Fruit fly (Drosophila melanogaster) whole organism, embryonic: ENCODE data around the gene Sytbeta.
A peak's percentile ranks its signal among the peaks of the same experiment; 100 is the strongest.

Experiments used
- CG10267 ChIP-seq: fragments of 200-800 bp; sonication (Bioruptor generic); optimal IDR thresholded peaks from 2 replicates; lab custom pipeline; 2018; ENCODE audit warnings: missing biosample characterization, mild to moderate bottlenecking, missing genetic modification characterization, moderate library complexity
- CG10654 ChIP-seq: fragments of 200-800 bp; sonication (Bioruptor generic); optimal IDR thresholded peaks from 2 replicates; lab custom pipeline; 2016; ENCODE audit warnings: missing biosample characterization, missing genetic modification characterization
- CG10979 ChIP-seq: fragments of 200-800 bp; sonication (Bioruptor generic); optimal IDR thresholded peaks from 2 replicates; lab custom pipeline; 2018; ENCODE audit warnings: missing biosample characterization, mild to moderate bottlenecking, missing genetic modification characterization, moderate library complexity
- CG11093 ChIP-seq: fragments of 200-800 bp; sonication (Bioruptor generic); IDR thresholded peaks from 3 replicates; pipeline ENCODE4 v1.3.6; 2022; ENCODE audit warnings: missing biosample characterization, missing genetic modification characterization
- CG11695 ChIP-seq: fragments of 200-800 bp; sonication (Bioruptor generic); IDR thresholded peaks from 3 replicates; pipeline ENCODE4 v1.3.6; 2022; ENCODE audit warnings: missing biosample characterization, missing genetic modification characterization
- CG11723 ChIP-seq: fragments of 200-800 bp; sonication (Bioruptor generic); optimal IDR thresholded peaks from 2 replicates; lab custom pipeline; 2017; ENCODE audit warnings: missing biosample characterization, mild to moderate bottlenecking, missing genetic modification characterization
- CG12104 ChIP-seq: fragments of 200-800 bp; sonication (Bioruptor generic); optimal IDR thresholded peaks from 3 replicates; lab custom pipeline; 2016; ENCODE audit warnings: missing biosample characterization, missing genetic modification characterization
- CG12155 ChIP-seq: fragments of 200-800 bp; sonication (Bioruptor generic); optimal IDR thresholded peaks from 3 replicates; lab custom pipeline; 2016; ENCODE audit warnings: missing biosample characterization, missing genetic modification characterization
- CG12391 ChIP-seq: fragments of 200-800 bp; sonication (Bioruptor generic); optimal IDR thresholded peaks from 3 replicates; lab custom pipeline; 2018; ENCODE audit warnings: missing biosample characterization, mild to moderate bottlenecking, missing genetic modification characterization, moderate library complexity
- CG14014 ChIP-seq: fragments of 200-800 bp; sonication (Bioruptor generic); IDR thresholded peaks from 2 replicates; pipeline ENCODE4 v1.3.6; 2022; ENCODE audit warnings: missing biosample characterization, missing genetic modification characterization
- CG15479 ChIP-seq: fragments of 200-800 bp; sonication (Bioruptor generic); optimal IDR thresholded peaks from 3 replicates; lab custom pipeline; 2019; ENCODE audit warnings: missing biosample characterization, mild to moderate bottlenecking, missing genetic modification characterization, moderate library complexity
- CG2199 ChIP-seq: fragments of 200-800 bp; sonication (Bioruptor generic); IDR thresholded peaks from 3 replicates; pipeline ENCODE4 v1.3.6; 2022; ENCODE audit warnings: missing biosample characterization, missing genetic modification characterization
- CG30020 ChIP-seq: fragments of 200-800 bp; optimal IDR thresholded peaks from 2 replicates; lab custom pipeline; 2019; ENCODE audit warnings: missing biosample characterization, mild to moderate bottlenecking, missing genetic modification characterization, moderate library complexity
- CG30431 ChIP-seq: fragments of 200-800 bp; sonication (Bioruptor generic); optimal IDR thresholded peaks from 2 replicates; lab custom pipeline; 2017; ENCODE audit warnings: missing biosample characterization, missing genetic modification characterization
- CG32772 ChIP-seq: fragments of 200-800 bp; sonication (Bioruptor generic); IDR thresholded peaks from 2 replicates; pipeline ENCODE4 v1.3.6; 2022; ENCODE audit warnings: missing biosample characterization, missing genetic modification characterization
- CG34224 ChIP-seq: fragments of 200-800 bp; sonication (Bioruptor generic); IDR thresholded peaks from 3 replicates; pipeline ENCODE4 v1.3.6; 2022; ENCODE audit warnings: missing biosample characterization, missing genetic modification characterization; ENCODE audit not compliant: partially characterized antibody
- CG7556 ChIP-seq: fragments of 200-800 bp; sonication (Bioruptor generic); optimal IDR thresholded peaks from 2 replicates; lab custom pipeline; 2017; ENCODE audit warnings: missing biosample characterization, mild to moderate bottlenecking, missing genetic modification characterization
- CTCF ChIP-seq: fragments of 200-800 bp; sonication (Bioruptor generic); optimal IDR thresholded peaks from 2 replicates; lab custom pipeline; 2017; ENCODE audit warnings: missing biosample characterization, mild to moderate bottlenecking, missing genetic modification characterization, moderate library complexity
- Dp ChIP-seq: fragments of 200-800 bp; sonication (Bioruptor generic); optimal IDR thresholded peaks from 2 replicates; lab custom pipeline; 2018; ENCODE audit warnings: missing biosample characterization, mild to moderate bottlenecking, missing genetic modification characterization, moderate library complexity
- E2f1 ChIP-seq: fragments of 200-800 bp; sonication (Bioruptor generic); IDR thresholded peaks from 2 replicates; pipeline ENCODE4 v1.3.6; 2022; ENCODE audit warnings: missing biosample characterization, missing genetic modification characterization
- Lhr ChIP-seq: fragments of 200-800 bp; sonication (Bioruptor generic); optimal IDR thresholded peaks from 3 replicates; lab custom pipeline; 2017; ENCODE audit warnings: mild to moderate bottlenecking, missing biosample characterization, missing genetic modification reagents, missing genetic modification characterization
- Max ChIP-seq: fragments of 200-800 bp; sonication (Bioruptor generic); optimal IDR thresholded peaks from 2 replicates; lab custom pipeline; 2016; ENCODE audit warnings: missing biosample characterization, mild to moderate bottlenecking, missing genetic modification characterization
- Med ChIP-seq: fragments of 200-800 bp; sonication (Bioruptor generic); peaks from one replicate; lab custom pipeline; 2016; ENCODE audit warnings: missing biosample characterization, missing genetic modification characterization, mild to moderate bottlenecking, inconsistent platforms, moderate library complexity
- Optix ChIP-seq: fragments of 200-800 bp; sonication (Bioruptor generic); IDR thresholded peaks from 3 replicates; pipeline ENCODE4 v1.3.6; 2022; ENCODE audit warnings: missing biosample characterization, missing genetic modification characterization
- Scr ChIP-seq: fragments of 200-800 bp; sonication (Bioruptor generic); IDR thresholded peaks from 2 replicates; pipeline ENCODE4 v1.3.6; 2022; ENCODE audit warnings: missing biosample characterization, missing genetic modification characterization; ENCODE audit not compliant: partially characterized antibody
- Side ChIP-seq: fragments of 200-800 bp; sonication (Bioruptor generic); optimal IDR thresholded peaks from 2 replicates; lab custom pipeline; 2016; ENCODE audit warnings: missing biosample characterization, missing genetic modification characterization
- Sox100B ChIP-seq: fragments of 200-800 bp; sonication (Bioruptor generic); optimal IDR thresholded peaks from 3 replicates; lab custom pipeline; 2018; ENCODE audit warnings: missing biosample characterization, mild to moderate bottlenecking, missing genetic modification characterization
- Stat92E ChIP-seq, 3 experiments: fragments of >200 bp in 2 of 3; fragments of 200-800 bp in 1 of 3; sonication (Bioruptor generic) in 1 of 3; optimal IDR thresholded peaks; 2 replicates each; lab custom pipeline; 2017 to 2019; ENCODE audit warnings: missing biosample characterization in 3 of 3, missing genetic modification characterization in 3 of 3, mild to moderate bottlenecking in 1 of 3, moderate library complexity in 1 of 3
- az2 ChIP-seq: fragments of 200-800 bp; sonication (Bioruptor generic); optimal IDR thresholded peaks from 3 replicates; lab custom pipeline; 2016; ENCODE audit warnings: missing biosample characterization, missing genetic modification characterization
- bigmax ChIP-seq: fragments of 200-800 bp; sonication (Bioruptor generic); optimal IDR thresholded peaks from 2 replicates; lab custom pipeline; 2018; ENCODE audit warnings: missing biosample characterization, mild to moderate bottlenecking, missing genetic modification characterization
- caup ChIP-seq: fragments of 200-800 bp; sonication (Bioruptor generic); optimal IDR thresholded peaks from 3 replicates; lab custom pipeline; 2017; ENCODE audit warnings: missing biosample characterization, mild to moderate bottlenecking, missing genetic modification characterization, moderate library complexity; ENCODE audit not compliant: severe bottlenecking
- danr ChIP-seq: fragments of 200-800 bp; sonication (Bioruptor generic); IDR thresholded peaks from 2 replicates; pipeline ENCODE4 v1.3.6; 2022; ENCODE audit warnings: missing biosample characterization, missing genetic modification characterization
- dati ChIP-seq: fragments of 200-800 bp; sonication (Bioruptor generic); IDR thresholded peaks from 2 replicates; pipeline ENCODE4 v1.3.6; 2022; ENCODE audit warnings: missing biosample characterization, missing genetic modification characterization
- dmrt11E ChIP-seq: fragments of 200-800 bp; sonication (Bioruptor generic); optimal IDR thresholded peaks from 3 replicates; lab custom pipeline; 2018; ENCODE audit warnings: missing biosample characterization, mild to moderate bottlenecking, missing genetic modification characterization, moderate library complexity
- fd102C ChIP-seq: fragments of 200-800 bp; sonication (Bioruptor generic); optimal IDR thresholded peaks from 2 replicates; lab custom pipeline; 2018; ENCODE audit warnings: missing biosample characterization, mild to moderate bottlenecking, missing genetic modification characterization, moderate library complexity
- gsb-n ChIP-seq: fragments of 200-800 bp; sonication (Bioruptor generic); optimal IDR thresholded peaks from 3 replicates; lab custom pipeline; 2018; ENCODE audit warnings: missing biosample characterization, mild to moderate bottlenecking, missing genetic modification characterization
- h ChIP-seq: fragments of >200 bp; optimal IDR thresholded peaks from 2 replicates; lab custom pipeline; 2017
- oc ChIP-seq: fragments of 200-800 bp; sonication (Bioruptor generic); optimal IDR thresholded peaks from 2 replicates; lab custom pipeline; 2018; ENCODE audit warnings: missing biosample characterization, mild to moderate bottlenecking, missing genetic modification characterization, moderate library complexity
- p53 ChIP-seq: fragments of 200-800 bp; sonication (Bioruptor generic); optimal IDR thresholded peaks from 2 replicates; lab custom pipeline; 2016; ENCODE audit warnings: missing biosample characterization, missing genetic modification characterization
- pros ChIP-seq: fragments of 200-800 bp; sonication (Bioruptor generic); optimal IDR thresholded peaks from 3 replicates; lab custom pipeline; 2019; ENCODE audit warnings: missing biosample characterization, mild to moderate bottlenecking, missing genetic modification characterization, moderate library complexity
- ro ChIP-seq: fragments of 200-800 bp; sonication (Bioruptor generic); IDR thresholded peaks from 2 replicates; pipeline ENCODE4 v1.3.6; 2022; ENCODE audit warnings: missing biosample characterization, missing genetic modification characterization
- sim ChIP-seq: fragments of 200-800 bp; sonication (Bioruptor generic); IDR thresholded peaks from 2 replicates; pipeline ENCODE4 v1.3.6; 2022; ENCODE audit warnings: missing biosample characterization, missing genetic modification characterization
- tll ChIP-seq, 2 experiments: fragments of 200-800 bp in 1 of 2; fragments of >200 bp in 1 of 2; sonication (Bioruptor generic) in 1 of 2; optimal IDR thresholded peaks; 2 replicates each; lab custom pipeline; 2017 to 2019; ENCODE audit warnings: missing biosample characterization in 2 of 2, missing genetic modification characterization in 2 of 2, mild to moderate bottlenecking in 1 of 2, moderate library complexity in 1 of 2
- trh ChIP-seq: fragments of 200-800 bp; sonication (Bioruptor generic); optimal IDR thresholded peaks from 2 replicates; lab custom pipeline; 2016; ENCODE audit warnings: missing biosample characterization, missing genetic modification characterization
- twi ChIP-seq: fragments of 200-800 bp; optimal IDR thresholded peaks from 2 replicates; lab custom pipeline; 2019; ENCODE audit warnings: missing biosample characterization, mild to moderate bottlenecking, missing genetic modification characterization, moderate library complexity
- zen ChIP-seq: fragments of 200-800 bp; sonication (Bioruptor generic); optimal IDR thresholded peaks from 3 replicates; lab custom pipeline; 2018; ENCODE audit warnings: missing biosample characterization, mild to moderate bottlenecking, missing genetic modification characterization, moderate library complexity
- zf30C ChIP-seq: fragments of 200-800 bp; sonication (Bioruptor generic); optimal IDR thresholded peaks from 3 replicates; lab custom pipeline; 2018; ENCODE audit warnings: missing biosample characterization, mild to moderate bottlenecking, missing genetic modification characterization
- zfh1 ChIP-seq: fragments of 200-800 bp; sonication (Bioruptor generic); IDR thresholded peaks from 3 replicates; pipeline ENCODE4 v1.3.6; 2022; ENCODE audit warnings: missing biosample characterization, missing genetic modification characterization

Sytbeta gene

DNA sequence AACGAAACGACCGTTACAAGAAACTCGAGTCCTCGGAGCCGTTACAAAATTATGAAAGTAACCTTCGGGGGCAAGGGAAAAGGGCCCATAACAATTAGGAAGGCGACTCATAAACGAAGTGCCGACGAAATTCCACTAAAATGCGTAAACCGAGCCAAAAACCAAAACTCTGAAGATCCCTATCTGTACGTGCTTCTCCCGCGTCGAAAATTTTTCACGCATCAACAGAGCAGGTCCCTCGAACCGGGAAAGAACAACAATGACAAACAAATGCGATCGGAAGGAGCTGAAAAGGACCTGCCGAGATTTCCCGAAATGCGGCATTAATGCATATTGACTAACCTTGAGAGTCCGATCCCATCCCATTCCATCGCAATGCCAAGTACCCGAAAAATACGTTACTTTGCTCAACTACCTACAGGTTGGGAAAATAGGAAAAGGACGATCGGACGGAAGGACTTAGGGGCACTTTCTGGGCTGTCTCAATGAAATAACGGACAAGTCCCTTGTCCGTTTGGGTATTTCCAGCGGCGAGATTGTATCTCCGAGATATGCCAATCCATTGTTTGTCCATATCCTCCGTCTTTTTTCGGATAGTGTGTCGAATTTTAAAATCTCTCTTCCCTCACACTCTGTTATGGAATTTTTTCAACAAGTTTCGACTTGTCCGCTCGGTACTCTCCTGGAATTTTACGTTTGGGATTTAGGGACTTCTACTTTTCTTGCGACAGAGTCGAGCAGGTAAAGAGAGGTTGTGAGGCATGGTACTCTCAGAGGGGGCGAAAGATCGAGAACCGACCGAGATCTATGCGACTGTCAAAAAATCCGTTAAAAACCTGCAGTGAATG lies 96.9 kb downstream of the Sytbeta start (continued):
- TF ChIP-seq h (lab: Kevin White, UChicago) = no peak
- TF ChIP-seq CG10979 (tag; lab: Kevin White, UChicago) = no peak
- TF ChIP-seq pros = peak; percentile 62
- no peak for TF ChIP-seq danr (GFP tag; lab: Robert Waterston, UW)
- TF ChIP-seq ro (GFP tag; lab: Robert Waterston, UW) = no peak
- no peak for TF ChIP-seq Max (GFP tag; lab: Kevin White, UChicago)
- no peak for TF ChIP-seq CG10267 (tag; lab: Kevin White, UChicago)
- TF ChIP-seq Med = no peak
- no peak for TF ChIP-seq zfh1 (GFP tag; lab: Robert Waterston, UW)
- TF ChIP-seq dmrt11E (tag; lab: Kevin White, UChicago) = no peak
- TF ChIP-seq Optix (GFP tag; lab: Robert Waterston, UW) = no peak
- TF ChIP-seq CG34224 (GFP tag; lab: Robert Waterston, UW) = no peak
- no peak for TF ChIP-seq CG10654
- TF ChIP-seq zf30C (GFP tag; lab: Kevin White, UChicago) = peak; percentile 0
- TF ChIP-seq CG12155 (GFP tag; lab: Kevin White, UChicago) = no peak
- TF ChIP-seq CG15479 = peak; percentile 100
- TF ChIP-seq Side (GFP tag; lab: Kevin White, UChicago) = no peak
- TF ChIP-seq zen (tag; lab: Kevin White, UChicago) = peak; percentile 97
- peak in 1 of 3 experiments; percentile 1 for TF ChIP-seq Stat92E (GFP tag; optimal IDR thresholded peaks at IDR 0.05; lab: Kevin White, UChicago)
- no peak for TF ChIP-seq trh (GFP tag; lab: Kevin White, UChicago)
- peak in 1 of 2 experiments; percentile 88 for TF ChIP-seq tll (GFP tag; optimal IDR thresholded peaks at IDR 0.05; lab: Kevin White, UChicago)
- no peak for TF ChIP-seq CTCF (GFP tag; lab: Kevin White, UChicago)
- peak; percentile 57; the same call in 2 of the 3 replicates for TF ChIP-seq CG2199
- TF ChIP-seq p53 (GFP tag; lab: Kevin White, UChicago) = peak; percentile 100
- TF ChIP-seq sim (GFP tag; lab: Robert Waterston, UW) = no peak
- TF ChIP-seq bigmax (GFP tag; lab: Kevin White, UChicago) = no peak
- TF ChIP-seq Sox100B (GFP tag; lab: Kevin White, UChicago) = no peak
- TF ChIP-seq CG30020 (tag; lab: Kevin White, UChicago) = no peak
- peak; percentile 66 for TF ChIP-seq twi (tag; lab: Kevin White, UChicago)

DNA sequence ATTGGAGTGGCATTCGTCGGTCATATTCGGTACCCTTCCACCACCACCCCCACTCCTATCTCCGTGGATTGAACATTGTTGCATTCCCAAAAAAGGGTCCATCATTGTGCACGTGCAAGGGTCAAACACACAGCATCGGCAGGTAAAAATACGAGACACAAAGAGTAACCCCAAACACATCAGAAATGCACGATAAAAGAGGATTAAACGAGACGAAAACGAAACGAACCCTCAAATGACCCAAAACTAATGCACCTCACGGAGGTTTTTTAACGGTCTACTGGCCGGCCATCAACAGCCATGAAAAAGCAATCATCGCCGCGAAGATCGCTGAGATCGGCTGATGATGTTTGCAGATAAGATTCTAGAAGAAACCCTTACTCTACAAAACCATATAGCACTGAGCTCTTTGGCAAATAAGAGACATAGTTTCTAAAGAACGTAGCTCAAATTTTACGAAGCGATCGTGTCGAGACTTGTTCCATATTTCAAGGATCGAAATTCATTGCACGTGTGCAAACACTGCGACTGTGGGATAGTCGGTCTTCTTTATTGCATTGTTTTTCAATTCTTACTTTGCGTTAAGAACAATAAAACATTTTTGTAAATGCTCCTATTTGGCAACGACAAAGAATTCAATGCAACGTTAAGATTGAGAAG lies 98.4 kb downstream of the Sytbeta start:
- TF ChIP-seq CG15479 (peak; percentile 93), CG11723 (GFP tag; lab: Kevin White, UChicago) (no peak), CG30431 (GFP tag; lab: Kevin White, UChicago) (no peak), p53 (GFP tag; lab: Kevin White, UChicago) (peak; percentile 92), fd102C (GFP tag; lab: Kevin White, UChicago) (peak; percentile 2), CG7556 (GFP tag; lab: Kevin White, UChicago) (no peak), CG32772 (GFP tag; lab: Robert Waterston, UW) (no peak), Lhr (no peak), dati (GFP tag; lab: Robert Waterston, UW) (no peak), gsb-n (peak; percentile 26), CG12104 (GFP tag; lab: Kevin White, UChicago) (no peak), Scr (GFP tag; lab: Robert Waterston, UW) (no peak), az2 (GFP tag; lab: Kevin White, UChicago) (no peak), oc (tag; lab: Kevin White, UChicago) (peak; percentile 67), CG11695 (GFP tag; lab: Robert Waterston, UW) (no peak), CG12391 (tag; lab: Kevin White, UChicago) (no peak), E2f1 (GFP tag; lab: Robert Waterston, UW) (no peak), Dp (GFP tag; lab: Kevin White, UChicago) (no peak), CG14014 (GFP tag; lab: Robert Waterston, UW) (no peak), zf30C (GFP tag; lab: Kevin White, UChicago) (peak; percentile 2), caup (GFP tag; lab: Kevin White, UChicago) (no peak), CG11093 (GFP tag; lab: Robert Waterston, UW) (no peak)
